Worm (Caenorhabditis elegans) whole organism, L3 larva: Measurements from ENCODE around the gene M199.136.

ENCODE experiments used
- aly-2 ChIP-seq: fragments of 150-350 bp; optimal IDR thresholded peaks from 2 replicates; lab custom pipeline; 2014; ENCODE audit warnings: missing biosample characterization, missing genetic modification characterization
- nhr-12 ChIP-seq: fragments of 150-350 bp; optimal IDR thresholded peaks from 2 replicates; lab custom pipeline; 2014; ENCODE audit warnings: missing biosample characterization, missing genetic modification characterization

DNA sequence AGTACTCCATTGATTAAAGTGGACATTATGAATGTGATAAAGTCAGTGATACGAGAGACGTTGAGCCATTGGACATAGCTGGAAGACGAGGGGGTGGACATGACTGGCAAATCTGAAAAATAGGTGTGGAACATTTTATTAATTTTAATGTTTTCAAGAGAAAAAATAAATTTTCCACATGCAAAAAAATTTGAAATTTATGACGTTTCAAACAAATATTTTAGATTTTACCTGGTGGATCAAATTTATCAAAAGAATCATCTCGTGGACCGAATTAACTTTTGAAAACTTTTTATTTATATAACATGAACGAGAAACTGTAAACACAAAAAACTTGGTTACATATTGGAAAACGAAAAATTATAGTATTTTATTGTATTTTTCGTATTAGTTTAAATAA lies 28.6 kb downstream of the M199.136 start, which contains the start of gene str-78:
- TF ChIP-seq aly-2 (tag; lab: Kevin White, UChicago) (no peak), nhr-12 (no peak)
